Fruit fly (Drosophila melanogaster) whole organism, embryonic: ENCODE measurements around the gene qtc.

Experiments used
- CG10209 ChIP-seq: fragments of 200-800 bp; sonication (Bioruptor generic); optimal IDR thresholded peaks from 3 replicates; lab custom pipeline; 2017; ENCODE audit warnings: missing biosample characterization, mild to moderate bottlenecking, missing genetic modification characterization, missing genetic modification reagents
- CG12391 ChIP-seq: fragments of 200-800 bp; sonication (Bioruptor generic); optimal IDR thresholded peaks from 3 replicates; lab custom pipeline; 2018; ENCODE audit warnings: missing biosample characterization, mild to moderate bottlenecking, missing genetic modification characterization, moderate library complexity
- CG13775 ChIP-seq: fragments of 200-800 bp; sonication (Bioruptor generic); optimal IDR thresholded peaks from 3 replicates; lab custom pipeline; 2017; ENCODE audit warnings: missing biosample characterization, mild to moderate bottlenecking, missing genetic modification characterization
- CG14710 ChIP-seq: fragments of 200-800 bp; sonication (Bioruptor generic); optimal IDR thresholded peaks from 3 replicates; lab custom pipeline; 2019; ENCODE audit warnings: missing biosample characterization, mild to moderate bottlenecking, missing genetic modification characterization, moderate library complexity
- CG15269 ChIP-seq: fragments of 200-800 bp; sonication (Bioruptor generic); optimal IDR thresholded peaks from 2 replicates; lab custom pipeline; 2018; ENCODE audit warnings: missing biosample characterization, mild to moderate bottlenecking, missing genetic modification characterization, moderate library complexity
- CG1529 ChIP-seq: fragments of 200-800 bp; sonication (Bioruptor generic); optimal IDR thresholded peaks from 3 replicates; lab custom pipeline; 2018; ENCODE audit warnings: missing biosample characterization, missing genetic modification characterization
- CG1602 ChIP-seq: fragments of 200-800 bp; sonication (Bioruptor generic); optimal IDR thresholded peaks from 3 replicates; lab custom pipeline; 2016; ENCODE audit warnings: missing biosample characterization, missing genetic modification characterization
- CG16815 ChIP-seq: fragments of 200-800 bp; sonication (Bioruptor generic); optimal IDR thresholded peaks from 3 replicates; lab custom pipeline; 2017; ENCODE audit warnings: missing biosample characterization, mild to moderate bottlenecking, missing genetic modification characterization
- CG17359 ChIP-seq: fragments of 200-800 bp; sonication (Bioruptor generic); optimal IDR thresholded peaks from 3 replicates; lab custom pipeline; 2018; ENCODE audit warnings: missing biosample characterization, mild to moderate bottlenecking, missing genetic modification characterization, moderate library complexity
- CG17829 ChIP-seq: fragments of 200-800 bp; optimal IDR thresholded peaks from 2 replicates; lab custom pipeline; 2019; ENCODE audit warnings: missing biosample characterization, mild to moderate bottlenecking, missing genetic modification characterization, moderate library complexity
- CG18599 ChIP-seq: fragments of 200-800 bp; sonication (Bioruptor generic); optimal IDR thresholded peaks from 3 replicates; lab custom pipeline; 2017; ENCODE audit warnings: missing biosample characterization, missing genetic modification characterization, mild to moderate bottlenecking, moderate library complexity, missing genetic modification reagents
- CG30403 ChIP-seq: fragments of 200-800 bp; sonication (Bioruptor generic); optimal IDR thresholded peaks from 3 replicates; lab custom pipeline; 2016; ENCODE audit warnings: missing biosample characterization, missing genetic modification characterization
- CG31441 ChIP-seq: fragments of 200-800 bp; sonication (Bioruptor generic); IDR thresholded peaks from 2 replicates; pipeline ENCODE4 v1.3.6; 2022; ENCODE audit warnings: missing biosample characterization, missing genetic modification characterization
- CG6689 ChIP-seq: fragments of 200-800 bp; sonication (Bioruptor generic); IDR thresholded peaks from 2 replicates; pipeline ENCODE4 v1.3.6; 2022; ENCODE audit warnings: missing biosample characterization, missing genetic modification characterization
- CG7372 ChIP-seq: fragments of 200-800 bp; sonication (Bioruptor generic); IDR thresholded peaks from 2 replicates; pipeline ENCODE4 v1.3.6; 2022; ENCODE audit warnings: missing biosample characterization, missing genetic modification characterization
- CG7786 ChIP-seq: fragments of 200-800 bp; sonication (Bioruptor generic); optimal IDR thresholded peaks from 2 replicates; lab custom pipeline; 2016; ENCODE audit warnings: missing biosample characterization, missing genetic modification characterization
- CG7839 ChIP-seq: fragments of 200-800 bp; sonication (Bioruptor generic); optimal IDR thresholded peaks from 3 replicates; lab custom pipeline; 2018; ENCODE audit warnings: missing biosample characterization, mild to moderate bottlenecking, missing genetic modification characterization, moderate library complexity
- Dfd ChIP-seq, 2 experiments: fragments of >200 bp; optimal IDR thresholded peaks; 2 replicates each; lab custom pipeline; 2017; ENCODE audit warnings: missing biosample characterization in 2 of 2, missing genetic modification characterization in 2 of 2
- Dll ChIP-seq: fragments of 200-800 bp; sonication (Bioruptor generic); IDR thresholded peaks from 4 replicates; pipeline ENCODE4 v1.3.6; 2022; ENCODE audit warnings: missing biosample characterization, missing genetic modification characterization; ENCODE audit not compliant: partially characterized antibody
- Dref ChIP-seq: fragments of 200-800 bp; sonication (Bioruptor generic); IDR thresholded peaks from 2 replicates; pipeline ENCODE4 v1.3.6; 2022; ENCODE audit warnings: missing biosample characterization, missing genetic modification characterization
- E2f1 ChIP-seq: fragments of 200-800 bp; sonication (Bioruptor generic); IDR thresholded peaks from 2 replicates; pipeline ENCODE4 v1.3.6; 2022; ENCODE audit warnings: missing biosample characterization, missing genetic modification characterization
- Ets65A ChIP-seq: fragments of 200-800 bp; sonication (Bioruptor generic); peaks from one replicate; lab custom pipeline; 2016; ENCODE audit warnings: missing biosample characterization, missing genetic modification characterization
- Fer1 ChIP-seq: fragments of 200-800 bp; sonication (Bioruptor generic); optimal IDR thresholded peaks from 2 replicates; lab custom pipeline; 2017; ENCODE audit warnings: missing biosample characterization, mild to moderate bottlenecking, missing genetic modification characterization
- Hey ChIP-seq: fragments of 200-800 bp; sonication (Bioruptor generic); optimal IDR thresholded peaks from 3 replicates; lab custom pipeline; 2018; ENCODE audit warnings: missing biosample characterization, mild to moderate bottlenecking, missing genetic modification characterization
- HmgZ ChIP-seq: fragments of 200-800 bp; sonication (Bioruptor generic); optimal IDR thresholded peaks from 2 replicates; lab custom pipeline; 2018; ENCODE audit warnings: missing biosample characterization, mild to moderate bottlenecking, missing genetic modification characterization
- Opbp ChIP-seq: fragments of 200-800 bp; sonication (Bioruptor generic); IDR thresholded peaks from 3 replicates; pipeline ENCODE4 v1.3.6; 2022; ENCODE audit warnings: missing biosample characterization, missing genetic modification characterization; ENCODE audit not compliant: partially characterized antibody
- PHDP ChIP-seq: fragments of 200-800 bp; sonication (Bioruptor generic); optimal IDR thresholded peaks from 3 replicates; lab custom pipeline; 2018; ENCODE audit warnings: missing biosample characterization, mild to moderate bottlenecking, missing genetic modification characterization, moderate library complexity
- Scr ChIP-seq: fragments of 200-800 bp; sonication (Bioruptor generic); IDR thresholded peaks from 2 replicates; pipeline ENCODE4 v1.3.6; 2022; ENCODE audit warnings: missing biosample characterization, missing genetic modification characterization; ENCODE audit not compliant: partially characterized antibody
- Six4 ChIP-seq: fragments of 200-800 bp; sonication (Bioruptor generic); optimal IDR thresholded peaks from 2 replicates; lab custom pipeline; 2016; ENCODE audit warnings: missing biosample characterization, missing genetic modification characterization
- Sry-δ ChIP-seq: fragments of 200-800 bp; sonication (Bioruptor generic); optimal IDR thresholded peaks from 2 replicates; lab custom pipeline; 2016; ENCODE audit warnings: missing biosample characterization, missing genetic modification characterization
- bsh ChIP-seq, 2 experiments: fragments of 200-800 bp; sonication (Bioruptor generic); optimal IDR thresholded peaks; 2 replicates each; lab custom pipeline; 2017 to 2018; ENCODE audit warnings: mild to moderate bottlenecking in 2 of 2, missing biosample characterization in 2 of 2, missing genetic modification characterization in 2 of 2, moderate library complexity in 1 of 2
- btn ChIP-seq: fragments of 200-800 bp; sonication (Bioruptor generic); optimal IDR thresholded peaks from 2 replicates; lab custom pipeline; 2016; ENCODE audit warnings: missing biosample characterization, missing genetic modification characterization
- dmrt99B ChIP-seq: fragments of 200-800 bp; sonication (Bioruptor generic); optimal IDR thresholded peaks from 2 replicates; lab custom pipeline; 2018; ENCODE audit warnings: missing biosample characterization, mild to moderate bottlenecking, missing genetic modification characterization, moderate library complexity
- en ChIP-seq: fragments of 200-800 bp; sonication (Bioruptor generic); optimal IDR thresholded peaks from 2 replicates; lab custom pipeline; 2016; ENCODE audit warnings: missing biosample characterization, missing genetic modification characterization
- fd96Cb ChIP-seq: fragments of 200-800 bp; sonication (Bioruptor generic); optimal IDR thresholded peaks from 2 replicates; lab custom pipeline; 2018; ENCODE audit warnings: missing biosample characterization, mild to moderate bottlenecking, missing genetic modification characterization, moderate library complexity
- gsb ChIP-seq: fragments of 200-800 bp; sonication (Bioruptor generic); IDR thresholded peaks from 2 replicates; pipeline ENCODE4 v1.3.6; 2022; ENCODE audit warnings: missing biosample characterization, missing genetic modification characterization
- ken ChIP-seq: fragments of 200-800 bp; sonication (Bioruptor generic); IDR thresholded peaks from 3 replicates; pipeline ENCODE4 v1.3.6; 2022; ENCODE audit warnings: missing biosample characterization, missing genetic modification characterization
- lab ChIP-seq: fragments of 200-800 bp; sonication (Bioruptor generic); optimal IDR thresholded peaks from 3 replicates; lab custom pipeline; 2017; ENCODE audit warnings: missing biosample characterization, missing genetic modification characterization, mild to moderate bottlenecking, moderate library complexity, missing genetic modification reagents
- nerfin-1 ChIP-seq: fragments of 200-800 bp; sonication (Bioruptor generic); optimal IDR thresholded peaks from 3 replicates; lab custom pipeline; 2019; ENCODE audit warnings: missing biosample characterization, mild to moderate bottlenecking, missing genetic modification characterization, moderate library complexity
- otp ChIP-seq: fragments of 200-800 bp; sonication (Bioruptor generic); IDR thresholded peaks from 3 replicates; pipeline ENCODE4, ENCODE4 v1.3.6; 2022; ENCODE audit warnings: missing biosample characterization, missing genetic modification characterization
- phol ChIP-seq: fragments of 200-800 bp; sonication (Bioruptor generic); optimal IDR thresholded peaks from 3 replicates; lab custom pipeline; 2018; ENCODE audit warnings: missing biosample characterization, mild to moderate bottlenecking, missing genetic modification characterization, moderate library complexity
- row ChIP-seq: fragments of 200-800 bp; sonication (Bioruptor generic); IDR thresholded peaks from 3 replicates; pipeline ENCODE4 v1.3.6; 2022; ENCODE audit warnings: missing biosample characterization, missing genetic modification characterization
- seq ChIP-seq: fragments of 200-800 bp; sonication (Bioruptor generic); IDR thresholded peaks from 2 replicates; pipeline ENCODE4 v1.3.6; 2022; ENCODE audit warnings: missing biosample characterization, missing genetic modification characterization
- slou ChIP-seq: fragments of 200-800 bp; sonication (Bioruptor generic); optimal IDR thresholded peaks from 3 replicates; lab custom pipeline; 2016; ENCODE audit warnings: missing biosample characterization, missing genetic modification characterization
- sob ChIP-seq: fragments of 200-800 bp; sonication (Bioruptor generic); IDR thresholded peaks from 2 replicates; pipeline ENCODE4 v1.3.6; 2022; ENCODE audit warnings: missing biosample characterization, missing genetic modification characterization
- sqz ChIP-seq: fragments of 200-800 bp; sonication (Bioruptor generic); optimal IDR thresholded peaks from 3 replicates; lab custom pipeline; 2018; ENCODE audit warnings: missing biosample characterization, mild to moderate bottlenecking, missing genetic modification characterization
- trem ChIP-seq: fragments of 200-800 bp; optimal IDR thresholded peaks from 3 replicates; lab custom pipeline; 2019; ENCODE audit warnings: missing biosample characterization, mild to moderate bottlenecking, missing genetic modification characterization, moderate library complexity
- twi ChIP-seq: fragments of 200-800 bp; optimal IDR thresholded peaks from 2 replicates; lab custom pipeline; 2019; ENCODE audit warnings: missing biosample characterization, mild to moderate bottlenecking, missing genetic modification characterization, moderate library complexity
- zen ChIP-seq: fragments of 200-800 bp; sonication (Bioruptor generic); optimal IDR thresholded peaks from 3 replicates; lab custom pipeline; 2018; ENCODE audit warnings: missing biosample characterization, mild to moderate bottlenecking, missing genetic modification characterization, moderate library complexity
- zen2 ChIP-seq: fragments of 200-800 bp; sonication (Bioruptor generic); IDR thresholded peaks from 3 replicates; pipeline ENCODE4 v1.3.6; 2022; ENCODE audit warnings: missing biosample characterization, missing genetic modification characterization; ENCODE audit not compliant: partially characterized antibody

qtc gene

DNA sequence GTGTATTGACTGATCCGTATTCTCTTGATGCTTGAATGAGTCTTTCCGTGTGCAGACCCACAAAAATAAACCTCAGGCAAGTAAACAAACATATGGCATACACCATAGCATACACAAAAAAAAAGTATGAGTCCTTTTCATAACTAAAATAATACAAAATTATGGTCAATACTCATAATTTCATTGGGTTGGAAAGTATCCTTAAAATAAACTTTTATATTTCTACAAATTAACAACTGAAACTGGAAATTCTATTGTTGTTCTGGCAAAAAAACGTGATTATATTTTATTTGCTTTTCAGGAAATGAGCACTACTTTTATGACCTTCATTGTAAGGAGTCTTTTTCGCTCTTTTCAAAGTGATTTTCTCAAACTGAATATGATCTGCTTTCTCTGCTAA lies 18.5 kb upstream of the qtc start (continued):
- TF ChIP-seq CG14710 (tag; lab: Kevin White, UChicago) (peak; percentile 53), Dfd (GFP tag; optimal IDR thresholded peaks at IDR 0.05; lab: Kevin White, UChicago) (no peak), E2f1 (GFP tag; lab: Robert Waterston, UW) (no peak), CG16815 (GFP tag; lab: Kevin White, UChicago) (peak; percentile 5), Scr (GFP tag; lab: Robert Waterston, UW) (no peak), Dll (GFP tag; lab: Robert Waterston, UW) (no peak), CG7839 (tag; lab: Kevin White, UChicago) (peak; percentile 43), lab (GFP tag; lab: Kevin White, UChicago) (no peak), row (GFP tag; lab: Robert Waterston, UW) (peak; percentile 48), Hey (no peak), otp (GFP tag; lab: Robert Waterston, UW) (no peak), Ets65A (no peak), zen2 (GFP tag; lab: Robert Waterston, UW) (no peak), btn (GFP tag; lab: Kevin White, UChicago) (no peak), bsh (GFP tag; optimal IDR thresholded peaks at IDR 0.05; lab: Kevin White, UChicago) (peak in 1 of 2 experiments; percentile 53), sqz (no peak), CG1529 (GFP tag; lab: Kevin White, UChicago) (peak; percentile 3), CG31441 (GFP tag; lab: Robert Waterston, UW) (peak; percentile 41; the same call in 1 of the 2 replicates), trem (tag; lab: Kevin White, UChicago) (peak; percentile 22), gsb (GFP tag; lab: Robert Waterston, UW) (no peak), Opbp (GFP tag; lab: Robert Waterston, UW) (no peak), nerfin-1 (tag; lab: Kevin White, UChicago) (peak; percentile 25), en (GFP tag; lab: Kevin White, UChicago) (no peak), ken (GFP tag; lab: Robert Waterston, UW) (peak; percentile 32; the same call in 1 of the 3 replicates), PHDP (tag; lab: Kevin White, UChicago) (peak; percentile 42), CG30403 (GFP tag; lab: Kevin White, UChicago) (peak; percentile 4), CG7786 (no peak), Fer1 (peak; percentile 0), CG17359 (tag; lab: Kevin White, UChicago) (peak; percentile 31), CG1602 (peak; percentile 17), Sry-δ (no peak), Six4 (GFP tag; lab: Kevin White, UChicago) (peak; percentile 13), CG15269 (peak; percentile 23), CG12391 (tag; lab: Kevin White, UChicago) (peak; percentile 42), Dref (no peak), CG18599 (GFP tag; lab: Kevin White, UChicago) (peak; percentile 3), CG10209 (GFP tag; lab: Kevin White, UChicago) (peak; percentile 3), slou (no peak), CG7372 (no peak), CG6689 (0 out of 2 replicates have a peak, but pooled peaks have one; percentile 32), CG13775 (GFP tag; lab: Kevin White, UChicago) (no peak), seq (GFP tag; lab: Robert Waterston, UW) (no peak), fd96Cb (tag; lab: Kevin White, UChicago) (peak; percentile 33), dmrt99B (tag; lab: Kevin White, UChicago) (peak; percentile 37), sob (GFP tag; lab: Robert Waterston, UW) (no peak), phol (tag; lab: Kevin White, UChicago) (peak; percentile 57), zen (tag; lab: Kevin White, UChicago) (peak; percentile 46), CG17829 (peak; percentile 30), twi (peak; percentile 73), HmgZ (peak; percentile 4)
